Worm (Caenorhabditis elegans) whole organism, L3 larva: Measurements from ENCODE around the gene josd-1.

Source experiments
- R02D3.7 ChIP-seq: fragments of 150-350 bp; optimal IDR thresholded peaks from 2 replicates; lab custom pipeline; 2014; ENCODE audit warnings: missing biosample characterization, missing genetic modification characterization
- ZK546.5 ChIP-seq: sonication (generic microtip); optimal IDR thresholded peaks from 2 replicates; lab custom pipeline; 2017; ENCODE audit warnings: missing biosample characterization, missing genetic modification characterization
- aly-2 ChIP-seq: fragments of 150-350 bp; optimal IDR thresholded peaks from 2 replicates; lab custom pipeline; 2014; ENCODE audit warnings: missing biosample characterization, missing genetic modification characterization
- ama-1 ChIP-seq: fragments of 150-350 bp; optimal IDR thresholded peaks from 2 replicates; lab custom pipeline; 2018
- ceh-16 ChIP-seq: sonication (generic microtip); optimal IDR thresholded peaks from 2 replicates; lab custom pipeline; 2017; ENCODE audit warnings: missing biosample characterization, missing genetic modification characterization
- ceh-28 ChIP-seq: fragments of 150-350 bp; optimal IDR thresholded peaks from 2 replicates; lab custom pipeline; 2014; ENCODE audit warnings: missing biosample characterization, missing genetic modification reagents, missing genetic modification characterization
- ceh-82 ChIP-seq: fragments of 150-350 bp; optimal IDR thresholded peaks from 2 replicates; lab custom pipeline; 2014; ENCODE audit warnings: missing biosample characterization, missing genetic modification characterization
- ceh-9 ChIP-seq: sonication (generic microtip); optimal IDR thresholded peaks from 2 replicates; lab custom pipeline; 2018; ENCODE audit warnings: missing biosample characterization, missing genetic modification characterization
- daf-12 ChIP-seq: fragments of 150-350 bp; optimal IDR thresholded peaks from 2 replicates; lab custom pipeline; 2014; ENCODE audit warnings: missing biosample characterization, missing genetic modification reagents, missing genetic modification characterization
- egl-27 ChIP-seq: sonication (generic microtip); optimal IDR thresholded peaks from 4 replicates; lab custom pipeline; 2017; ENCODE audit warnings: missing biosample characterization, missing genetic modification reagents, missing genetic modification characterization
- egl-5 ChIP-seq: fragments of 150-350 bp; optimal IDR thresholded peaks from 2 replicates; lab custom pipeline; 2017; ENCODE audit warnings: missing biosample characterization, missing genetic modification reagents, missing genetic modification characterization, inconsistent platforms
- elt-1 ChIP-seq: fragments of 150-350 bp; optimal IDR thresholded peaks from 2 replicates; lab custom pipeline; 2014; ENCODE audit warnings: missing biosample characterization, missing genetic modification characterization
- elt-2 ChIP-seq: sonication (generic microtip); optimal IDR thresholded peaks from 2 replicates; lab custom pipeline; 2016; ENCODE audit warnings: missing genetic modification reagents, mild to moderate bottlenecking, missing genetic modification characterization, missing compliant biosample characterization
- elt-3 ChIP-seq, 3 experiments: fragments of 150-350 bp in 1 of 3; sonication (generic microtip) in 2 of 3; optimal IDR thresholded peaks; 2 replicates in 2 of 3; 4 replicates in 1 of 3; lab custom pipeline; 2014 to 2017; ENCODE audit warnings: missing biosample characterization in 3 of 3, missing genetic modification characterization in 3 of 3
- eor-1 ChIP-seq, 2 experiments: fragments of 150-350 bp; optimal IDR thresholded peaks; 2 replicates each; lab custom pipeline; 2014 to 2018; ENCODE audit warnings: missing biosample characterization in 2 of 2, missing genetic modification characterization in 2 of 2
- fkh-10 ChIP-seq: sonication (generic microtip); optimal IDR thresholded peaks from 2 replicates; lab custom pipeline; 2017; ENCODE audit warnings: missing biosample characterization, missing genetic modification reagents, missing genetic modification characterization
- fkh-2 ChIP-seq: fragments of 150-350 bp; optimal IDR thresholded peaks from 2 replicates; lab custom pipeline; 2014; ENCODE audit warnings: missing biosample characterization, missing genetic modification reagents, missing genetic modification characterization
- fos-1 ChIP-seq: fragments of 150-350 bp; optimal IDR thresholded peaks from 2 replicates; lab custom pipeline; 2014; ENCODE audit warnings: missing biosample characterization, missing genetic modification characterization
- hmg-11 ChIP-seq: sonication (generic microtip); optimal IDR thresholded peaks from 2 replicates; lab custom pipeline; 2016; ENCODE audit warnings: missing genetic modification characterization, missing compliant biosample characterization
- jun-1 ChIP-seq: fragments of 150-350 bp; optimal IDR thresholded peaks from 2 replicates; lab custom pipeline; 2014; ENCODE audit warnings: missing biosample characterization, missing genetic modification reagents, missing genetic modification characterization
- lin-15B ChIP-seq: fragments of 150-350 bp; optimal IDR thresholded peaks from 2 replicates; lab custom pipeline; 2014; ENCODE audit warnings: missing biosample characterization, missing genetic modification characterization
- lin-39 ChIP-seq: fragments of 150-350 bp; optimal IDR thresholded peaks from 2 replicates; lab custom pipeline; 2018; ENCODE audit warnings: missing biosample characterization, missing genetic modification reagents, missing genetic modification characterization
- lsy-12 ChIP-seq: sonication (generic microtip); optimal IDR thresholded peaks from 2 replicates; lab custom pipeline; 2016; ENCODE audit warnings: mild to moderate bottlenecking, missing genetic modification characterization, missing compliant biosample characterization
- mdl-1 ChIP-seq: fragments of 150-350 bp; optimal IDR thresholded peaks from 2 replicates; lab custom pipeline; 2014; ENCODE audit warnings: missing biosample characterization, missing genetic modification characterization
- mml-1 ChIP-seq: fragments of 150-350 bp; sonication (generic microtip); optimal IDR thresholded peaks from 3 replicates; lab custom pipeline; 2014; ENCODE audit warnings: missing biosample characterization, missing genetic modification characterization
- nfya-1 ChIP-seq: sonication (generic microtip); optimal IDR thresholded peaks from 2 replicates; lab custom pipeline; 2017; ENCODE audit warnings: missing genetic modification characterization, mild to moderate bottlenecking, missing compliant biosample characterization, antibody characterized with exemption, moderate library complexity; ENCODE audit not compliant: insufficient read depth
- nhr-11 ChIP-seq: fragments of 150-350 bp; optimal IDR thresholded peaks from 2 replicates; lab custom pipeline; 2014; ENCODE audit warnings: missing biosample characterization, missing genetic modification characterization
- nhr-12 ChIP-seq: fragments of 150-350 bp; optimal IDR thresholded peaks from 2 replicates; lab custom pipeline; 2014; ENCODE audit warnings: missing biosample characterization, missing genetic modification characterization
- nhr-23 ChIP-seq: fragments of 150-350 bp; optimal IDR thresholded peaks from 2 replicates; lab custom pipeline; 2014; ENCODE audit warnings: missing biosample characterization, missing genetic modification reagents, missing genetic modification characterization
- nhr-237 ChIP-seq: fragments of 150-350 bp; optimal IDR thresholded peaks from 2 replicates; lab custom pipeline; 2014; ENCODE audit warnings: missing biosample characterization, missing genetic modification characterization
- nhr-25 ChIP-seq: sonication (generic microtip); optimal IDR thresholded peaks from 2 replicates; lab custom pipeline; 2017; ENCODE audit warnings: missing biosample characterization, missing genetic modification characterization
- nhr-28 ChIP-seq: fragments of 150-350 bp; optimal IDR thresholded peaks from 2 replicates; lab custom pipeline; 2014; ENCODE audit warnings: missing biosample characterization, missing genetic modification characterization
- nhr-43 ChIP-seq: sonication (generic microtip); optimal IDR thresholded peaks from 2 replicates; lab custom pipeline; 2016; ENCODE audit warnings: mild to moderate bottlenecking, missing genetic modification characterization, missing compliant biosample characterization; ENCODE audit not compliant: poor library complexity, severe bottlenecking
- nhr-67 ChIP-seq: fragments of 150-350 bp; optimal IDR thresholded peaks from 2 replicates; lab custom pipeline; 2014; ENCODE audit warnings: missing biosample characterization, missing genetic modification characterization
- nhr-76 ChIP-seq: fragments of 150-350 bp; sonication (generic microtip); optimal IDR thresholded peaks from 5 replicates; lab custom pipeline; 2014; ENCODE audit warnings: missing biosample characterization, missing genetic modification characterization
- nhr-77 ChIP-seq: fragments of 150-350 bp; optimal IDR thresholded peaks from 2 replicates; lab custom pipeline; 2014; ENCODE audit warnings: missing biosample characterization, missing genetic modification characterization
- pha-4 ChIP-seq: fragments of 150-350 bp; optimal IDR thresholded peaks from 2 replicates; lab custom pipeline; 2014; ENCODE audit warnings: missing biosample characterization, missing genetic modification reagents, missing genetic modification characterization
- pqm-1 ChIP-seq: fragments of 150-350 bp; optimal IDR thresholded peaks from 2 replicates; lab custom pipeline; 2017; ENCODE audit warnings: missing biosample characterization, missing genetic modification characterization, inconsistent platforms
- sea-2 ChIP-seq: fragments of 150-350 bp; sonication (generic microtip); optimal IDR thresholded peaks from 4 replicates; lab custom pipeline; 2014; ENCODE audit warnings: missing biosample characterization, missing genetic modification reagents, missing genetic modification characterization
- skn-1 ChIP-seq: fragments of 150-350 bp; optimal IDR thresholded peaks from 2 replicates; lab custom pipeline; 2014; ENCODE audit warnings: missing biosample characterization, missing genetic modification characterization
- snpc-4 ChIP-seq: fragments of 150-350 bp; optimal IDR thresholded peaks from 2 replicates; lab custom pipeline; 2014; ENCODE audit warnings: missing biosample characterization, missing genetic modification characterization
- tbx-2 ChIP-seq: sonication (generic microtip); optimal IDR thresholded peaks from 2 replicates; lab custom pipeline; 2016; ENCODE audit warnings: mild to moderate bottlenecking, missing genetic modification characterization, missing compliant biosample characterization
- unc-39 ChIP-seq: sonication (generic microtip); optimal IDR thresholded peaks from 4 replicates; lab custom pipeline; 2017; ENCODE audit warnings: missing biosample characterization, missing genetic modification characterization
- unc-62 ChIP-seq: fragments of 150-350 bp; sonication (generic microtip); optimal IDR thresholded peaks from 4 replicates; lab custom pipeline; 2014; ENCODE audit warnings: missing biosample characterization, missing genetic modification reagents, missing genetic modification characterization
- zag-1 ChIP-seq: fragments of 150-350 bp; optimal IDR thresholded peaks from 2 replicates; lab custom pipeline; 2014; ENCODE audit warnings: missing biosample characterization, missing genetic modification characterization
- ztf-11 ChIP-seq: fragments of 150-350 bp; optimal IDR thresholded peaks from 2 replicates; lab custom pipeline; 2014; ENCODE audit warnings: missing biosample characterization, missing genetic modification characterization
- ztf-4 ChIP-seq: fragments of 150-350 bp; optimal IDR thresholded peaks from 2 replicates; lab custom pipeline; 2014; ENCODE audit warnings: missing biosample characterization, missing genetic modification characterization

josd-1 gene

DNA sequence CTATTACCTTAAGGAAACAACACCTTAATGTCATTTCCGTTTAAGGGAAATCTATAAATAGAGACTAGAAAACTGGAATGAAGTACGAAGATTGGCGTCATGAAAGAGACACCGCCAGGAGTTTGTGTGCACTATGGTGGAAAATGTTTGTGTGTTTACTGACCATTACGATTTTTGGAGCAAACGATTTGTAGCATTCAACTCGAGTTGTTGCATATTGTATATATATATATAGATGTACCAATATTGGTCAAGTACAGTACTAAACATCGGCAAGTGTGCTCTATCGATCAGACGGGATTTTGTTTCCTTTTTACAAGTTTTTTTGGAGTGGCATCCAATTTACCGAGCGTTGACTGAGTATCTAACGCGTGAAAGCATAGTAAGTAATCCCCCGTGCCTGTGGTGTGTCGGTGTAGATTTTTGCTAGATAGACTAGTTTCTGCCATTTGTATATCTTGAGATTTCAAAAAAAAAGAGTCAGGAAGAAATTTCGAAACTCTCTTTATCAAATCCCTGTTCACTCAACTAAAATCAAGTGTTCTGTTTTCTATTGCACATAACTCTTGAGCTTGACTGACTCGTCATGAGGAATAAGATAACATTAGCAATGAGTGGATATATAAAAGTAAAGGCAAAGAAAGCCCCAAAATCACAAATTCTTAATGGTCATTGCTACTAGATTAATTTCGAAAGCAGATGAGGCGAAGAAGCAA, 34.5 kb upstream of the josd-1 start, which contains the start of the genes twk-45 and Y71H2AM.25:
Gene twk-45 (minus strand): TSS at position 101 of the 716 bp plus-strand sequence.
Gene Y71H2AM.25 (plus strand): TSS at position 666 of the 716 bp plus-strand sequence.
- no peak for TF ChIP-seq ceh-16 (tag; lab: Kevin White, UChicago)

DNA sequence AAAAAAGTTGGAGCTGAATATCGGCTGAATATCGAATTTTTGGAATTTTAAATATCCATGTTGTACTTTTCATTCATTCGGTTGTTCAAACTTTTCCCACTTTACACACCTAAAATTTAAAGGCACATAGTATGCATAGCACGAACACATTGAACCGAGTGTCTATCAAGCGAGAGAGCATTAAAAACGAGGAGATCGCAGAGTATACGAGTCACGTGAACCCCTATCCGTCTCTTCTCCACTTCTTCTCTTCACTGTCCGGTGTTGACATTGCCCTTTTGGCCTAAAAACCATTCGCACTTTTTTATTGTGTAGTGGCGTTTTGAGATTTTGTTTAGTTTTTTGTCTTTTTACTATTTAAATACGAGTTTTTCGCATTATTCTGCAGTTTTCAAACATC, 32.0 kb upstream of the josd-1 start:
- TF ChIP-seq unc-62 (GFP tag; lab: Kevin White, UChicago) (no peak), ztf-4 (no peak), snpc-4 (tag; lab: Kevin White, UChicago) (peak; percentile 42), eor-1 (tag; optimal IDR thresholded peaks at IDR 0.05; lab: Kevin White, UChicago) (no peak), ceh-16 (tag; lab: Kevin White, UChicago) (no peak), fkh-10 (GFP tag; lab: Kevin White, UChicago) (no peak), R02D3.7 (tag; lab: Kevin White, UChicago) (no peak), jun-1 (tag; lab: Kevin White, UChicago) (no peak), nhr-25 (tag; lab: Kevin White, UChicago) (peak; percentile 61), nhr-23 (peak; percentile 81), ZK546.5 (tag; lab: Kevin White, UChicago) (no peak), nhr-28 (tag; lab: Kevin White, UChicago) (no peak), aly-2 (tag; lab: Kevin White, UChicago) (no peak), pha-4 (tag; lab: Kevin White, UChicago) (peak; percentile 96), elt-3 (tag; optimal IDR thresholded peaks at IDR 0.05; lab: Kevin White, UChicago) (no peak), nfya-1 (tag; lab: Kevin White, UChicago) (peak; percentile 72), nhr-11 (tag; lab: Kevin White, UChicago) (no peak), unc-39 (tag; lab: Kevin White, UChicago) (no peak), nhr-237 (tag; lab: Kevin White, UChicago) (no peak), egl-5 (no peak), nhr-76 (no peak), skn-1 (no peak), elt-2 (tag; lab: Kevin White, UChicago) (peak; percentile 18), nhr-67 (no peak), daf-12 (tag; lab: Kevin White, UChicago) (no peak), nhr-77 (tag; lab: Kevin White, UChicago) (no peak), ztf-11 (no peak), sea-2 (GFP tag; lab: Kevin White, UChicago) (no peak), tbx-2 (no peak), egl-27 (tag; lab: Kevin White, UChicago) (no peak), ceh-9 (no peak), mdl-1 (no peak), lin-39 (no peak), nhr-43 (peak; percentile 15), ceh-82 (tag; lab: Kevin White, UChicago) (no peak), nhr-12 (tag; lab: Kevin White, UChicago) (no peak), fkh-2 (tag; lab: Kevin White, UChicago) (peak; percentile 45), hmg-11 (tag; lab: Kevin White, UChicago) (peak; percentile 6), zag-1 (no peak), fos-1 (tag; lab: Kevin White, UChicago) (no peak), lin-15B (tag; lab: Kevin White, UChicago) (peak; percentile 63), lsy-12 (tag; lab: Kevin White, UChicago) (no peak), ceh-28 (no peak), mml-1 (no peak), pqm-1 (peak; percentile 20), elt-1 (no peak), ama-1 (lab: Kevin White, UChicago) (no peak)
